Fruit fly (Drosophila melanogaster) whole organism, embryonic: ENCODE data around the gene Ipo9.

ENCODE experiments used
- Atf6 ChIP-seq: fragments of 200-800 bp; sonication (Bioruptor generic); IDR thresholded peaks from 2 replicates; pipeline ENCODE4 v1.3.6; 2022; ENCODE audit warnings: missing biosample characterization, missing genetic modification characterization
- BEAF-32 ChIP-seq: fragments of 200-800 bp; sonication (Bioruptor generic); optimal IDR thresholded peaks from 3 replicates; lab custom pipeline; 2017; ENCODE audit warnings: missing biosample characterization, missing genetic modification characterization, mild to moderate bottlenecking, moderate library complexity, missing genetic modification reagents
- CG11398 ChIP-seq: fragments of 200-800 bp; sonication (Bioruptor generic); optimal IDR thresholded peaks from 2 replicates; lab custom pipeline; 2016; ENCODE audit warnings: missing biosample characterization, missing genetic modification characterization
- CG11723 ChIP-seq: fragments of 200-800 bp; sonication (Bioruptor generic); optimal IDR thresholded peaks from 2 replicates; lab custom pipeline; 2017; ENCODE audit warnings: missing biosample characterization, mild to moderate bottlenecking, missing genetic modification characterization
- CG12744 ChIP-seq: fragments of 200-800 bp; sonication (Bioruptor generic); optimal IDR thresholded peaks from 2 replicates; lab custom pipeline; 2016; ENCODE audit warnings: missing biosample characterization, missing genetic modification characterization
- CG14710 ChIP-seq: fragments of 200-800 bp; sonication (Bioruptor generic); optimal IDR thresholded peaks from 3 replicates; lab custom pipeline; 2019; ENCODE audit warnings: missing biosample characterization, mild to moderate bottlenecking, missing genetic modification characterization, moderate library complexity
- CG15514 ChIP-seq: fragments of 200-800 bp; sonication (Bioruptor generic); optimal IDR thresholded peaks from 3 replicates; lab custom pipeline; 2017; ENCODE audit warnings: missing biosample characterization, missing genetic modification characterization, mild to moderate bottlenecking, moderate library complexity, missing genetic modification reagents
- CG15601 ChIP-seq: fragments of 200-800 bp; sonication (Bioruptor generic); optimal IDR thresholded peaks from 3 replicates; lab custom pipeline; 2019; ENCODE audit warnings: missing biosample characterization, mild to moderate bottlenecking, missing genetic modification characterization, moderate library complexity
- CG1603 ChIP-seq: fragments of 200-800 bp; sonication (Bioruptor generic); optimal IDR thresholded peaks from 2 replicates; lab custom pipeline; 2019; ENCODE audit warnings: missing biosample characterization, mild to moderate bottlenecking, missing genetic modification characterization, moderate library complexity
- CG17829 ChIP-seq: fragments of 200-800 bp; optimal IDR thresholded peaks from 2 replicates; lab custom pipeline; 2019; ENCODE audit warnings: missing biosample characterization, mild to moderate bottlenecking, missing genetic modification characterization, moderate library complexity
- CG1792 ChIP-seq: fragments of 200-800 bp; sonication (Bioruptor generic); optimal IDR thresholded peaks from 2 replicates; lab custom pipeline; 2016; ENCODE audit warnings: missing biosample characterization, missing genetic modification characterization
- CG2120 ChIP-seq: fragments of 200-800 bp; sonication (Bioruptor generic); optimal IDR thresholded peaks from 3 replicates; lab custom pipeline; 2016; ENCODE audit warnings: missing biosample characterization, missing genetic modification characterization
- CG34376 ChIP-seq: fragments of 200-800 bp; sonication (Bioruptor generic); optimal IDR thresholded peaks from 2 replicates; lab custom pipeline; 2018; ENCODE audit warnings: missing biosample characterization, mild to moderate bottlenecking, missing genetic modification characterization
- CG4282 ChIP-seq: fragments of 200-800 bp; sonication (Bioruptor generic); optimal IDR thresholded peaks from 2 replicates; lab custom pipeline; 2016; ENCODE audit warnings: missing biosample characterization, missing genetic modification characterization
- CG6175 ChIP-seq: fragments of 200-800 bp; sonication (Bioruptor generic); IDR thresholded peaks from 3 replicates; pipeline ENCODE4 v1.3.6; 2022; ENCODE audit warnings: missing biosample characterization, missing genetic modification characterization
- CG6683 ChIP-seq: fragments of 200-800 bp; sonication (Bioruptor generic); optimal IDR thresholded peaks from 2 replicates; lab custom pipeline; 2017; ENCODE audit warnings: missing biosample characterization, mild to moderate bottlenecking, missing genetic modification characterization, missing genetic modification reagents
- CG6813 ChIP-seq: fragments of 200-800 bp; sonication (Bioruptor generic); optimal IDR thresholded peaks from 2 replicates; lab custom pipeline; 2017; ENCODE audit warnings: missing biosample characterization, missing genetic modification characterization, mild to moderate bottlenecking, moderate library complexity, missing genetic modification reagents
- CG7357 ChIP-seq: fragments of 200-800 bp; sonication (Bioruptor generic); IDR thresholded peaks from 3 replicates; pipeline ENCODE4 v1.3.6; 2022; ENCODE audit warnings: missing biosample characterization, missing genetic modification characterization
- CG7786 ChIP-seq: fragments of 200-800 bp; sonication (Bioruptor generic); optimal IDR thresholded peaks from 2 replicates; lab custom pipeline; 2016; ENCODE audit warnings: missing biosample characterization, missing genetic modification characterization
- CG8924 ChIP-seq: fragments of 200-800 bp; optimal IDR thresholded peaks from 3 replicates; lab custom pipeline; 2019; ENCODE audit warnings: missing biosample characterization, mild to moderate bottlenecking, missing genetic modification characterization, moderate library complexity
- Dll ChIP-seq: fragments of 200-800 bp; sonication (Bioruptor generic); IDR thresholded peaks from 4 replicates; pipeline ENCODE4 v1.3.6; 2022; ENCODE audit warnings: missing biosample characterization, missing genetic modification characterization; ENCODE audit not compliant: partially characterized antibody
- Elba2 ChIP-seq: fragments of 200-800 bp; sonication (Bioruptor generic); optimal IDR thresholded peaks from 3 replicates; lab custom pipeline; 2016; ENCODE audit warnings: missing biosample characterization, missing genetic modification characterization
- Ets65A ChIP-seq: fragments of 200-800 bp; sonication (Bioruptor generic); peaks from one replicate; lab custom pipeline; 2016; ENCODE audit warnings: missing biosample characterization, missing genetic modification characterization
- Gug ChIP-seq: fragments of 200-800 bp; sonication (Bioruptor generic); IDR thresholded peaks from 4 replicates; pipeline ENCODE4 v1.3.6; 2022; ENCODE audit warnings: missing biosample characterization, missing genetic modification characterization
- Hmr ChIP-seq: fragments of 200-800 bp; sonication (Bioruptor generic); optimal IDR thresholded peaks from 3 replicates; lab custom pipeline; 2017; ENCODE audit warnings: mild to moderate bottlenecking, missing biosample characterization, missing genetic modification reagents, missing genetic modification characterization
- Hr51 ChIP-seq, 2 experiments: fragments of 200-800 bp; sonication (Bioruptor generic); optimal IDR thresholded peaks; 2 replicates in 1 of 2; 3 replicates in 1 of 2; lab custom pipeline; 2016 to 2018; ENCODE audit warnings: missing biosample characterization in 2 of 2, missing genetic modification characterization in 2 of 2, mild to moderate bottlenecking in 1 of 2, moderate library complexity in 1 of 2
- MBD-R2 ChIP-seq: fragments of 200-800 bp; sonication (Bioruptor generic); IDR thresholded peaks from 2 replicates; pipeline ENCODE4 v1.3.6; 2022; ENCODE audit warnings: missing biosample characterization, missing genetic modification characterization
- Med ChIP-seq: fragments of 200-800 bp; sonication (Bioruptor generic); peaks from one replicate; lab custom pipeline; 2016; ENCODE audit warnings: missing biosample characterization, missing genetic modification characterization, mild to moderate bottlenecking, inconsistent platforms, moderate library complexity
- NK7.1 ChIP-seq: fragments of 200-800 bp; sonication (Bioruptor generic); optimal IDR thresholded peaks from 3 replicates; lab custom pipeline; 2016; ENCODE audit warnings: missing biosample characterization, missing genetic modification characterization
- Nf-YC ChIP-seq: fragments of 200-800 bp; optimal IDR thresholded peaks from 3 replicates; lab custom pipeline; 2019; ENCODE audit warnings: missing biosample characterization, mild to moderate bottlenecking, missing genetic modification characterization, moderate library complexity
- Ptx1 ChIP-seq: fragments of 200-800 bp; sonication (Bioruptor generic); IDR thresholded peaks from 2 replicates; pipeline ENCODE4 v1.3.6; 2022; ENCODE audit warnings: missing biosample characterization, missing genetic modification characterization
- Six4 ChIP-seq: fragments of 200-800 bp; sonication (Bioruptor generic); optimal IDR thresholded peaks from 2 replicates; lab custom pipeline; 2016; ENCODE audit warnings: missing biosample characterization, missing genetic modification characterization
- Stat92E ChIP-seq, 3 experiments: fragments of >200 bp in 2 of 3; fragments of 200-800 bp in 1 of 3; sonication (Bioruptor generic) in 1 of 3; optimal IDR thresholded peaks; 2 replicates each; lab custom pipeline; 2017 to 2019; ENCODE audit warnings: missing biosample characterization in 3 of 3, missing genetic modification characterization in 3 of 3, mild to moderate bottlenecking in 1 of 3, moderate library complexity in 1 of 3
- al ChIP-seq: fragments of 200-800 bp; sonication (Bioruptor generic); IDR thresholded peaks from 2 replicates; pipeline ENCODE4 v1.3.6; 2022; ENCODE audit warnings: missing biosample characterization, missing genetic modification characterization
- bbx ChIP-seq: fragments of 200-800 bp; sonication (Bioruptor generic); IDR thresholded peaks from 2 replicates; pipeline ENCODE4 v1.3.6; 2022; ENCODE audit warnings: missing biosample characterization, missing genetic modification characterization; ENCODE audit not compliant: partially characterized antibody
- dan ChIP-seq: fragments of 200-800 bp; sonication (Bioruptor generic); IDR thresholded peaks from 2 replicates; pipeline ENCODE4 v1.3.6; 2022; ENCODE audit warnings: missing biosample characterization, missing genetic modification characterization
- gce ChIP-seq: fragments of 200-800 bp; sonication (Bioruptor generic); IDR thresholded peaks from 3 replicates; pipeline ENCODE4 v1.3.6; 2022; ENCODE audit warnings: missing biosample characterization, missing genetic modification characterization
- grn ChIP-seq: fragments of 200-800 bp; sonication (Bioruptor generic); optimal IDR thresholded peaks from 3 replicates; lab custom pipeline; 2017; ENCODE audit warnings: missing biosample characterization, missing genetic modification characterization
- hbn ChIP-seq: fragments of 200-800 bp; sonication (Bioruptor generic); IDR thresholded peaks from 2 replicates; pipeline ENCODE4 v1.3.6; 2022; ENCODE audit warnings: missing biosample characterization, missing genetic modification characterization; ENCODE audit not compliant: partially characterized antibody
- inv ChIP-seq: fragments of 200-800 bp; sonication (Bioruptor generic); IDR thresholded peaks from 2 replicates; pipeline ENCODE4 v1.3.6; 2022; ENCODE audit warnings: missing biosample characterization, missing genetic modification characterization; ENCODE audit not compliant: partially characterized antibody
- nau ChIP-seq: fragments of 200-800 bp; sonication (Bioruptor generic); optimal IDR thresholded peaks from 3 replicates; lab custom pipeline; 2017; ENCODE audit warnings: missing biosample characterization, mild to moderate bottlenecking, missing genetic modification characterization, missing genetic modification reagents
- nerfin-2 ChIP-seq: fragments of 200-800 bp; sonication (Bioruptor generic); IDR thresholded peaks from 2 replicates; pipeline ENCODE4 v1.3.6; 2022; ENCODE audit warnings: missing biosample characterization, missing genetic modification characterization; ENCODE audit not compliant: partially characterized antibody
- prd ChIP-seq, 3 experiments: fragments of >200 bp in 2 of 3; fragments of 200-800 bp in 1 of 3; sonication (Bioruptor generic) in 1 of 3; optimal IDR thresholded peaks in 2 of 3; IDR thresholded peaks in 1 of 3; 2 replicates in 2 of 3; 3 replicates in 1 of 3; pipeline versions ENCODE4 v1.3.6 to Lab custom; 2017 to 2022; ENCODE audit warnings: missing biosample characterization in 1 of 3, missing genetic modification characterization in 1 of 3
- pum ChIP-seq: fragments of 200-800 bp; sonication (Bioruptor generic); optimal IDR thresholded peaks from 2 replicates; lab custom pipeline; 2016; ENCODE audit warnings: missing biosample characterization, missing genetic modification characterization
- pzg ChIP-seq: fragments of 200-800 bp; sonication (Bioruptor generic); optimal IDR thresholded peaks from 3 replicates; lab custom pipeline; 2018; ENCODE audit warnings: missing biosample characterization, mild to moderate bottlenecking, missing genetic modification characterization, moderate library complexity
- rib ChIP-seq: fragments of 200-800 bp; sonication (Bioruptor generic); IDR thresholded peaks from 2 replicates; pipeline ENCODE4 v1.3.6; 2022; ENCODE audit warnings: missing biosample characterization, missing genetic modification characterization
- stc ChIP-seq: fragments of 200-800 bp; sonication (Bioruptor generic); IDR thresholded peaks from 2 replicates; pipeline ENCODE4 v1.3.6; 2022; ENCODE audit warnings: missing biosample characterization, missing genetic modification characterization
- tna ChIP-seq: fragments of 200-800 bp; sonication (Bioruptor generic); IDR thresholded peaks from 2 replicates; pipeline ENCODE4 v1.3.6; 2022; ENCODE audit warnings: missing biosample characterization, missing genetic modification characterization; ENCODE audit not compliant: partially characterized antibody
- usp ChIP-seq: fragments of >200 bp; optimal IDR thresholded peaks from 2 replicates; lab custom pipeline; 2017; ENCODE audit warnings: missing biosample characterization, missing genetic modification characterization
- wdn ChIP-seq: fragments of 200-800 bp; sonication (Bioruptor generic); IDR thresholded peaks from 2 replicates; pipeline ENCODE4 v1.3.6; 2022; ENCODE audit warnings: missing biosample characterization, missing genetic modification characterization

Ipo9 gene

dm6 chr3R:11407733-11408134 lies 4.6 kb upstream of the Ipo9 start, which contains the start of gene mRpL40 (continued):
- no peak for TF ChIP-seq al (GFP tag; lab: Robert Waterston, UW)
- TF ChIP-seq bbx (GFP tag; lab: Robert Waterston, UW), result peak; percentile 42; the same call in 1 of the 2 replicates
- TF ChIP-seq nerfin-2 (GFP tag; lab: Robert Waterston, UW), result 0 out of 2 replicates have a peak, but pooled peaks have one; percentile 17
- TF ChIP-seq CG2120, result no peak
- TF ChIP-seq gce (GFP tag; lab: Robert Waterston, UW), result no peak
- no peak for TF ChIP-seq Stat92E (GFP tag; optimal IDR thresholded peaks at IDR 0.05; lab: Kevin White, UChicago)
- TF ChIP-seq rib (GFP tag; lab: Robert Waterston, UW), result 0 out of 2 replicates have a peak, but pooled peaks have one; percentile 19
- no peak for TF ChIP-seq NK7.1 (GFP tag; lab: Kevin White, UChicago)
- no peak for TF ChIP-seq pum (GFP tag; lab: Kevin White, UChicago)
- no peak for TF ChIP-seq CG34376 (GFP tag; lab: Kevin White, UChicago)
- no peak for TF ChIP-seq wdn
- no peak for TF ChIP-seq CG8924
- no peak for TF ChIP-seq Ptx1 (GFP tag; lab: Robert Waterston, UW)
- TF ChIP-seq Elba2 (GFP tag; lab: Kevin White, UChicago), result no peak
- TF ChIP-seq CG15514 (GFP tag; lab: Kevin White, UChicago), result peak; percentile 21
- TF ChIP-seq Nf-YC (tag; lab: Kevin White, UChicago), result no peak
- TF ChIP-seq CG7786 (GFP tag; lab: Kevin White, UChicago), result no peak
- no peak for TF ChIP-seq Gug
- TF ChIP-seq CG1603 (tag; lab: Kevin White, UChicago), result peak; percentile 49
- TF ChIP-seq usp (GFP tag; lab: Kevin White, UChicago), result no peak
- 0 out of 2 replicates have a peak, but pooled peaks have one; percentile 8 for TF ChIP-seq inv (GFP tag; lab: Robert Waterston, UW)
- peak; percentile 19 for TF ChIP-seq CG14710 (tag; lab: Kevin White, UChicago)
- TF ChIP-seq hbn, result peak; percentile 47
- TF ChIP-seq CG4282 (GFP tag; lab: Kevin White, UChicago), result no peak
- TF ChIP-seq Six4, result no peak
- TF ChIP-seq Med, result no peak
- no peak for TF ChIP-seq Hr51 (GFP tag; optimal IDR thresholded peaks at IDR 0.05; lab: Kevin White, UChicago)
- TF ChIP-seq tna (GFP tag; lab: Robert Waterston, UW), result no peak
- no peak for TF ChIP-seq CG11398
- peak; percentile 66 for TF ChIP-seq pzg
- TF ChIP-seq CG7357 (GFP tag; lab: Robert Waterston, UW), result no peak
- no peak for TF ChIP-seq Ets65A (GFP tag; lab: Kevin White, UChicago)
- TF ChIP-seq grn (GFP tag; lab: Kevin White, UChicago), result no peak
- no peak for TF ChIP-seq CG6813 (GFP tag; lab: Kevin White, UChicago)
- no peak for TF ChIP-seq Hmr (GFP tag; lab: Kevin White, UChicago)
- TF ChIP-seq CG17829 (tag; lab: Kevin White, UChicago), result peak; percentile 0
- TF ChIP-seq CG12744 (GFP tag; lab: Kevin White, UChicago), result no peak
- TF ChIP-seq dan (GFP tag; lab: Robert Waterston, UW), result no peak
- TF ChIP-seq CG1792, result no peak
- no peak for TF ChIP-seq nau
- TF ChIP-seq CG15601, result no peak
- no peak for TF ChIP-seq CG6175 (GFP tag; lab: Robert Waterston, UW)
- peak; percentile 71; the same call in 3 of the 4 replicates for TF ChIP-seq Dll (GFP tag; lab: Robert Waterston, UW)
- peak; percentile 50 for TF ChIP-seq BEAF-32 (GFP tag; lab: Kevin White, UChicago)
- no peak for TF ChIP-seq CG6683
- TF ChIP-seq CG11723 (GFP tag; lab: Kevin White, UChicago), result no peak
- no peak for TF ChIP-seq stc (GFP tag; lab: Robert Waterston, UW)
- TF ChIP-seq Atf6, result no peak
- peak; percentile 91 for TF ChIP-seq MBD-R2
- no peak for TF ChIP-seq prd (optimal IDR thresholded peaks at IDR 0.05; lab: Kevin White, UChicago)
- TF ChIP-seq prd (GFP tag; IDR thresholded peaks at IDR 0.05; lab: Robert Waterston, UW), result no peak
